Worm (Caenorhabditis elegans): ENCODE data around the gene fbxb-38.

DNA sequence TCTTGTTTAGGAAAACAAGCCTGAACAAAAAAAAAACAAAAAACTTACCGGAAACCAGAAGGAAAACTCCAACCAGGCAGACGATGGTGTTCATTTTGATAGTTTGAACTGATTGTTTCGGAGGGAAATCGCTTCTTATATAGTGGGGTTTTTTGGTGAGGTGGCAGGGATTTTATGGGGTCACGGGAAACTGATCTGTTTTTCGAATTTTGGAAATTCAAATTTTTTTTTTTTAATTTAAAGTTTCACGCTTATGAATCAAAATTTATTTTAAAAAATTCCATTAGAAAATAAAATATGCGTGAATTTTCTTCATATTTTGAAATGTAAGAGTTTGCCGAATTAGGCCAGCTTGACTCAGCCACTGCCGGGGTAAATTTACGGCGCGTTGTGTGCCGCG is 6.8 kb upstream of the fbxb-38 start, which contains the start of gene C33C12.7:
- no peak for TF ChIP-seq W03F9.2 (tag; optimal IDR thresholded peaks at IDR 0.05)
- TF ChIP-seq him-1 (tag; optimal IDR thresholded peaks at IDR 0.05): no peak
- no peak for TF ChIP-seq dao-5 (tag; optimal IDR thresholded peaks at IDR 0.05)
